Worm (Caenorhabditis elegans) whole organism, dauer: ENCODE data around the gene srxa-14.

Experiments used
- unc-62 ChIP-seq: sonication (generic microtip); optimal IDR thresholded peaks from 2 replicates; lab custom pipeline; 2017; ENCODE audit warnings: missing biosample characterization, missing genetic modification reagents, missing genetic modification characterization

Gene srxa-14

ce11 chrV:20681120-20681519 lies 41.7 kb downstream of the srxa-14 start, which contains the start of gene srsx-35:
Gene srsx-35, plus strand, starts transcription at chrV:20681420.
- TF ChIP-seq unc-62 (GFP tag; lab: Kevin White, UChicago): no peak

DNA sequence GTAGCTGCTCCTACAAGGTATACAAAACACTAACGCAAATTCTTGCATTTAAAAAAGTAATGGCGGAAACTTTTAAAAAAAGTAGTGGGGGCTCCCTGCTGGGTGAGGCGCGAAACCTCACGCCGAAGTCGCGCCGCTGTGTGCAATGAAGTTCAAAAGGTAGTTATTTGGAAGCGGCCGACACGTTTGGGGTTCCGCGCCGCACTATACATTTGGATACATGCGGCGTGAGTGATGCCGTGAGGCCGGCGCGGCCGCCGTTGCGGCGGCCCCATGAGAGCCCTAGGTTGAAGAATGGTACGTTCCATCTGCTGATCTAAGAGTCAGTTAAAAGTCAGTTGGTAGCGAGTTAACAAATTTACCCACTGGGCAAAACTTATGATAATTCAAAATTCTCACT lies 42.4 kb downstream of the srxa-14 start:
- no peak for TF ChIP-seq unc-62 (GFP tag; lab: Kevin White, UChicago)

ce11 chrV:20682309-20682708 lies 42.9 kb downstream of the srxa-14 start:
- TF ChIP-seq unc-62 (GFP tag; lab: Kevin White, UChicago): no peak

DNA sequence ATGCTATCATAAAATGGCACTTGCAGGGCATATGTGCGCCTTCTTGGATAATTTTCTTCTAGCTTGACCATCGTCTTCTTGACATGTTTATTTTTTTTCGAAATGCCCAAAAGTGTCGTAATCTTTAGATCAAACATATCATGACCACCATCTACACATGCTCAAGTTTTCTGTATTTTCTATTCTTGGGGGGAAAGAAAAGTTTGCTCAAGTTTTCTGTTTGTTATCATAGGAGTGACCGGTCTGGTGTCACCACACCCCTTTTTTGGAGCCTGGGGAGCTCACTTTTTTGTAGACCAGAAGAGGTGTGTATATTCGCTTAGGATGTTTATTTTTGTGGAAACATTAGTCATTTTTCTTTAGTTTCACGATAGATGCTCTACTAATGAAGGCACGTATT lies 46.0 kb downstream of the srxa-14 start, which contains the start of gene klf-2:
Gene klf-2 (plus strand): TSS at position 301 of the 400 bp plus-strand sequence.
- TF ChIP-seq unc-62 (GFP tag; lab: Kevin White, UChicago): no peak

DNA sequence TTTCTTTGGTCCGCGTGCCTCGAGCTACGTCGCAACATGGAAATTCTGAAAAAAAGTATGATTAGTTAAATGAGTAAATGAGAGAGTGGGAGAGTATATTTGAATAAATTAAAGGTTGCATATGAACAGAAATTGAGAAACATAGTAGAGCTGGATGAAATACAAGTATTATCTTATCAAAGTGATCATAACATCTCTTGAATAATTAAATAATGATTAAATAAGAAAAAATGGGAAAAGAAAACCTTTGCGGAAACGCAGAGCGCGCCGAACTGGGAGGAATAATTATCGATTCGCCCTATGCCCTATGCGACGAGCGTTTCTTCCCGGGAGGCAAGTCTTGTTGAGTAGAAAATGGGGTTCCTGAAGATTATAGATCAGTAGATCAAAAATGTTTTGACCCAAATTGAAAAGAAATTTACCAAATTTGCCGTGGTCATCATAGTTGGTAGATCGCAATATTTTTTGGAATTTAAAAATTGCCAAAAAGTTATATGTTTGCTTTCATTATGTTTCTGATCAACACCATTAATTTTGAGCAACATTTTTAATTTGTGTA lies 50.2 kb downstream of the srxa-14 start, which contains the start of gene F53F8.3:
Gene F53F8.3 (minus strand): TSS at position 51 of the 559 bp plus-strand sequence.
- no peak for TF ChIP-seq unc-62 (GFP tag; lab: Kevin White, UChicago)
